Worm (Caenorhabditis elegans): ENCODE results near the gene ttr-54.

ttr-54 gene

DNA sequence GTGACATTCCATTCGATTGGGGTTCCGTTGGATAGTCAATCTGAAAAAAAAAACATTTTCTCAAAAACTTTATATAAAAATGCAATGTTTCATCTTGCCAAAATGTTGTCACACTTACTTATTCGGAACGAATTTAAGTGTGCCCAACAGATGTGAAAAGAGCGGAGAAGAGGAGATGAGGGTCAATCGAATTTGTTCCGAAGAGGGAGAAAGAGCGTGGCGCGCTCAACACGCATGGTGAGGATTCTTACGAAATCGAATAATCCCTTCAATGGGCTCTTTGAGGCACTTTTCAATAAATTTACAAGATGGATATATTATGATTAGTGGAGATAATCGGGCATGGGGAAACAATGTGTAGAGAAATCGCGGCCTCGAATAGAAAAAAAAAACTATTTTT lies 15.2 kb downstream of the ttr-54 start (continued):
- no peak for TF ChIP-seq mes-2 (tag; optimal IDR thresholded peaks at IDR 0.05; ENCODE audit: poor library complexity, severe bottlenecking)
- no peak for TF ChIP-seq gei-8 (GFP tag; optimal IDR thresholded peaks at IDR 0.05)
- peak; percentile 79 for TF ChIP-seq fkh-10 (GFP tag; optimal IDR thresholded peaks at IDR 0.05)
- TF ChIP-seq ztf-7 (tag; optimal IDR thresholded peaks at IDR 0.05): no peak
- no peak for TF ChIP-seq lir-3 (tag; optimal IDR thresholded peaks at IDR 0.05)
- TF ChIP-seq T20F7.1 (GFP tag; optimal IDR thresholded peaks at IDR 0.05): no peak
- no peak for TF ChIP-seq spr-1 (tag; optimal IDR thresholded peaks at IDR 0.05)
- TF ChIP-seq ces-1 (GFP tag; optimal IDR thresholded peaks at IDR 0.05): peak; percentile 92

DNA sequence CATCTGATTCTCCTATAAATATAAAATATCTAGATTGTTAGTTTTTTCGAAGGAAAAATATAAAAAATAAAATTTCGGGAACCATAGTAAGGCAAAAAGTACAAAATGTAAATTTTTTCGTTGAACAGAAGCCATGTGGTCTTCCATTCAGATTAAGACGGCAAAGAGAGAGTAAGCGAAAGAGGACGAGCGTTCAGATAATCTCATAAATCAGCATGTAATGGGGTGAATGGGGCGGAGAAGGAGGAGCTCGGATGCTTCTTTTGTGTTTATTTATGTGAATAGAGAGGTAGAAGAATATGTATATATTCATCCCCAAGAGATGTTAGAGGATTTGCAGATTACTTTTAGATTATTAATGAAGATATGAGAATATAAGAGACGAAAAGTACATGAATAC lies 18.8 kb downstream of the ttr-54 start, which contains the start of gene pxf-1:
Gene pxf-1, minus strand, starts transcription at position 14 of the 400 bp plus-strand sequence.
- TF ChIP-seq tra-1 (GFP tag; IDR thresholded peaks at IDR 0.05) (no peak), mdl-1 (tag; optimal IDR thresholded peaks at IDR 0.05) (no peak), ceh-20 (GFP tag; IDR thresholded peaks at IDR 0.05) (no peak), mes-2 (tag; optimal IDR thresholded peaks at IDR 0.05; ENCODE audit: poor library complexity, severe bottlenecking) (no peak), egl-27 (tag; optimal IDR thresholded peaks at IDR 0.05) (no peak), T26A8.4 (GFP tag; IDR thresholded peaks at IDR 0.05) (no peak), ceh-44 (GFP tag; IDR thresholded peaks at IDR 0.05) (no peak), dmd-6 (GFP tag; IDR thresholded peaks at IDR 0.05) (no peak)

- TF ChIP-seq F26F4.8 (GFP tag; conservative IDR thresholded peaks at IDR 0.05) (no peak), sdz-12 (GFP tag; optimal IDR thresholded peaks at IDR 0.05) (no peak), duxl-1 (tag; optimal IDR thresholded peaks at IDR 0.05; ENCODE audit: poor library complexity) (no peak), nhr-102 (tag; optimal IDR thresholded peaks at IDR 0.05) (no peak), R02D3.7 (tag; optimal IDR thresholded peaks at IDR 0.05) (no peak), Y105C5A.15 (GFP tag; IDR thresholded peaks at IDR 0.05) (no peak), zfp-3 (GFP tag; conservative IDR thresholded peaks at IDR 0.05) (no peak), madf-5 (GFP tag; IDR thresholded peaks at IDR 0.05) (no peak), ZK337.2 (GFP tag; IDR thresholded peaks at IDR 0.05) (no peak), dve-1 (tag; optimal IDR thresholded peaks at IDR 0.05; ENCODE audit: insufficient read depth) (peak; percentile 36), T26A8.4 (GFP tag; IDR thresholded peaks at IDR 0.05) (no peak), spr-3 (GFP tag; optimal IDR thresholded peaks at IDR 0.05) (no peak), mep-1 (tag; optimal IDR thresholded peaks at IDR 0.05) (no peak), F49E8.2 (tag; optimal IDR thresholded peaks at IDR 0.05; ENCODE audit: borderline replicate concordance) (no peak), T20F7.1 (GFP tag; optimal IDR thresholded peaks at IDR 0.05) (no peak), daf-8 (GFP tag; IDR thresholded peaks at IDR 0.05) (no peak), spr-1 (tag; optimal IDR thresholded peaks at IDR 0.05) (no peak), mxl-2 (GFP tag; conservative IDR thresholded peaks at IDR 0.05) (0 out of 2 replicates have a peak, but pooled peaks have one; percentile 31), hlh-11 (tag; optimal IDR thresholded peaks at IDR 0.05) (peak; percentile 65), snpc-1.2 (GFP tag; IDR thresholded peaks at IDR 0.05) (no peak), nhr-76 (tag; optimal IDR thresholded peaks at IDR 0.05) (no peak), daf-16 (GFP tag; optimal IDR thresholded peaks at IDR 0.05) (peak in 1 of 2 experiments; percentile 92), daf-16 (tag; optimal IDR thresholded peaks at IDR 0.05) (peak; percentile 40), ztf-7 (tag; optimal IDR thresholded peaks at IDR 0.05) (no peak), gei-8 (GFP tag; optimal IDR thresholded peaks at IDR 0.05) (no peak), pha-4 (GFP tag; IDR thresholded peaks at IDR 0.05) (no peak), pha-4 (tag; optimal IDR thresholded peaks at IDR 0.05) (no peak), nhr-41 (GFP tag; IDR thresholded peaks at IDR 0.05) (no peak), mdl-1 (tag; optimal IDR thresholded peaks at IDR 0.05) (no peak), arid-1 (GFP tag; conservative IDR thresholded peaks at IDR 0.05) (no peak), madf-9 (GFP tag; conservative IDR thresholded peaks at IDR 0.05) (no peak), mxl-3 (GFP tag; optimal IDR thresholded peaks at IDR 0.05) (peak; percentile 78), egl-43 (GFP tag; IDR thresholded peaks at IDR 0.05) (peak; percentile 16; the same call in 1 of the 2 replicates), unc-62 (GFP tag; optimal IDR thresholded peaks at IDR 0.05 in 1 of 2) (peak in 1 of 2 experiments; percentile 93), unc-62 (tag; optimal IDR thresholded peaks at IDR 0.05) (no peak), lin-13 (GFP tag; optimal IDR thresholded peaks at IDR 0.05) (no peak)
Observed at ce11 chrIV:10174932-10175732, 19.6 kb downstream of the ttr-54 start.

Data from whole organism, L4 larva.